Fruit fly (Drosophila melanogaster) whole organism, embryonic: ENCODE results near the gene Atg13.

ENCODE experiments used
- CG11504 ChIP-seq: fragments of 200-800 bp; sonication (Bioruptor generic); optimal IDR thresholded peaks from 3 replicates; lab custom pipeline; 2019; ENCODE audit warnings: missing biosample characterization, mild to moderate bottlenecking, missing genetic modification characterization, moderate library complexity
- CG11696 ChIP-seq: fragments of 200-800 bp; sonication (Bioruptor generic); IDR thresholded peaks from 2 replicates; pipeline ENCODE4 v1.3.6; 2022; ENCODE audit warnings: missing biosample characterization, missing genetic modification characterization
- CG12155 ChIP-seq: fragments of 200-800 bp; sonication (Bioruptor generic); optimal IDR thresholded peaks from 3 replicates; lab custom pipeline; 2016; ENCODE audit warnings: missing biosample characterization, missing genetic modification characterization
- CG12744 ChIP-seq: fragments of 200-800 bp; sonication (Bioruptor generic); optimal IDR thresholded peaks from 2 replicates; lab custom pipeline; 2016; ENCODE audit warnings: missing biosample characterization, missing genetic modification characterization
- CG13296 ChIP-seq: fragments of 200-800 bp; sonication (Bioruptor generic); optimal IDR thresholded peaks from 3 replicates; lab custom pipeline; 2018; ENCODE audit warnings: missing biosample characterization, mild to moderate bottlenecking, missing genetic modification characterization
- CG13424 ChIP-seq: fragments of 200-800 bp; sonication (Bioruptor generic); optimal IDR thresholded peaks from 2 replicates; lab custom pipeline; 2019; ENCODE audit warnings: missing biosample characterization, mild to moderate bottlenecking, missing genetic modification characterization, moderate library complexity
- CG14441 ChIP-seq: fragments of 200-800 bp; sonication (Bioruptor generic); IDR thresholded peaks from 2 replicates; pipeline ENCODE4 v1.3.6; 2022; ENCODE audit warnings: missing biosample characterization, missing genetic modification characterization
- CG15073 ChIP-seq: fragments of 200-800 bp; sonication (Bioruptor generic); optimal IDR thresholded peaks from 2 replicates; lab custom pipeline; 2016; ENCODE audit warnings: missing biosample characterization, missing genetic modification characterization
- CG16779 ChIP-seq: fragments of 200-800 bp; sonication (Bioruptor generic); IDR thresholded peaks from 2 replicates; pipeline ENCODE4 v1.3.6; 2022; ENCODE audit warnings: missing biosample characterization, missing genetic modification characterization
- CG18764 ChIP-seq: fragments of 200-800 bp; sonication (Bioruptor generic); optimal IDR thresholded peaks from 3 replicates; lab custom pipeline; 2016; ENCODE audit warnings: missing biosample characterization, missing genetic modification characterization
- CG2116 ChIP-seq: fragments of 200-800 bp; sonication (Bioruptor generic); optimal IDR thresholded peaks from 3 replicates; lab custom pipeline; 2018; ENCODE audit warnings: missing biosample characterization, mild to moderate bottlenecking, missing genetic modification characterization
- CG2120 ChIP-seq: fragments of 200-800 bp; sonication (Bioruptor generic); optimal IDR thresholded peaks from 3 replicates; lab custom pipeline; 2016; ENCODE audit warnings: missing biosample characterization, missing genetic modification characterization
- CG2202 ChIP-seq: fragments of 200-800 bp; sonication (Bioruptor generic); optimal IDR thresholded peaks from 2 replicates; lab custom pipeline; 2018; ENCODE audit warnings: missing biosample characterization, mild to moderate bottlenecking, missing genetic modification characterization
- CG32532 ChIP-seq: fragments of 200-800 bp; sonication (Bioruptor generic); IDR thresholded peaks from 2 replicates; pipeline ENCODE4 v1.3.6; 2022; ENCODE audit warnings: missing biosample characterization, missing genetic modification characterization
- CG3281 ChIP-seq: fragments of 200-800 bp; sonication (Bioruptor generic); optimal IDR thresholded peaks from 3 replicates; lab custom pipeline; 2017; ENCODE audit warnings: missing biosample characterization, mild to moderate bottlenecking, missing genetic modification characterization
- CG33213 ChIP-seq: fragments of 200-800 bp; sonication (Bioruptor generic); optimal IDR thresholded peaks from 3 replicates; lab custom pipeline; 2016; ENCODE audit warnings: missing biosample characterization, missing genetic modification characterization
- CG4820 ChIP-seq: fragments of 200-800 bp; sonication (Bioruptor generic); optimal IDR thresholded peaks from 3 replicates; lab custom pipeline; 2016; ENCODE audit warnings: missing biosample characterization, missing genetic modification characterization
- CG6654 ChIP-seq: fragments of 200-800 bp; sonication (Bioruptor generic); optimal IDR thresholded peaks from 2 replicates; lab custom pipeline; 2017; ENCODE audit warnings: missing biosample characterization, mild to moderate bottlenecking, missing genetic modification characterization
- CG6765 ChIP-seq: fragments of 200-800 bp; sonication (Bioruptor generic); optimal IDR thresholded peaks from 3 replicates; lab custom pipeline; 2017; ENCODE audit warnings: missing biosample characterization, mild to moderate bottlenecking, missing genetic modification characterization
- CG7963 ChIP-seq: fragments of 200-800 bp; sonication (Bioruptor generic); IDR thresholded peaks from 3 replicates; pipeline ENCODE4 v1.3.6; 2022; ENCODE audit warnings: missing biosample characterization, missing genetic modification characterization; ENCODE audit not compliant: partially characterized antibody
- CG9215 ChIP-seq: fragments of 200-800 bp; sonication (Bioruptor generic); IDR thresholded peaks from 2 replicates; pipeline ENCODE4 v1.3.6; 2022; ENCODE audit warnings: missing biosample characterization, missing genetic modification characterization
- CG9609 ChIP-seq: fragments of 200-800 bp; sonication (Bioruptor generic); optimal IDR thresholded peaks from 3 replicates; lab custom pipeline; 2016; ENCODE audit warnings: missing biosample characterization, missing genetic modification characterization
- CoRest ChIP-seq: fragments of 200-800 bp; sonication (Bioruptor generic); optimal IDR thresholded peaks from 3 replicates; lab custom pipeline; 2018; ENCODE audit warnings: missing biosample characterization, mild to moderate bottlenecking, missing genetic modification characterization, moderate library complexity
- CrebB ChIP-seq: fragments of 200-800 bp; sonication (Bioruptor generic); optimal IDR thresholded peaks from 3 replicates; lab custom pipeline; 2018; ENCODE audit warnings: missing biosample characterization, mild to moderate bottlenecking, missing genetic modification characterization
- Doc3 ChIP-seq: fragments of 200-800 bp; sonication (Bioruptor generic); IDR thresholded peaks from 3 replicates; pipeline ENCODE4 v1.3.6; 2022; ENCODE audit warnings: missing biosample characterization, missing genetic modification characterization; ENCODE audit not compliant: partially characterized antibody
- E2f2 ChIP-seq: fragments of 200-800 bp; sonication (Bioruptor generic); IDR thresholded peaks from 2 replicates; pipeline ENCODE4 v1.3.6; 2022; ENCODE audit warnings: missing biosample characterization, missing genetic modification characterization
- Ets65A ChIP-seq: fragments of 200-800 bp; sonication (Bioruptor generic); peaks from one replicate; lab custom pipeline; 2016; ENCODE audit warnings: missing biosample characterization, missing genetic modification characterization
- Hmx ChIP-seq: fragments of 200-800 bp; sonication (Bioruptor generic); optimal IDR thresholded peaks from 2 replicates; lab custom pipeline; 2016; ENCODE audit warnings: missing biosample characterization, missing genetic modification characterization
- NfI ChIP-seq: fragments of 200-800 bp; sonication (Bioruptor generic); optimal IDR thresholded peaks from 3 replicates; lab custom pipeline; 2018; ENCODE audit warnings: missing biosample characterization, mild to moderate bottlenecking, missing genetic modification characterization, moderate library complexity
- Oaz ChIP-seq: fragments of 200-800 bp; sonication (Bioruptor generic); IDR thresholded peaks from 2 replicates; pipeline ENCODE4 v1.3.6; 2022; ENCODE audit warnings: missing biosample characterization, missing genetic modification characterization
- Six4 ChIP-seq: fragments of 200-800 bp; sonication (Bioruptor generic); optimal IDR thresholded peaks from 2 replicates; lab custom pipeline; 2016; ENCODE audit warnings: missing biosample characterization, missing genetic modification characterization
- Sry-β ChIP-seq: fragments of 200-800 bp; sonication (Bioruptor generic); optimal IDR thresholded peaks from 2 replicates; lab custom pipeline; 2018; ENCODE audit warnings: missing biosample characterization, mild to moderate bottlenecking, missing genetic modification characterization, moderate library complexity
- ato ChIP-seq: fragments of 200-800 bp; sonication (Bioruptor generic); IDR thresholded peaks from 2 replicates; pipeline ENCODE4 v1.3.6; 2022; ENCODE audit warnings: missing biosample characterization, missing genetic modification characterization; ENCODE audit not compliant: partially characterized antibody
- cg ChIP-seq: fragments of 200-800 bp; sonication (Bioruptor generic); optimal IDR thresholded peaks from 3 replicates; lab custom pipeline; 2019; ENCODE audit warnings: missing biosample characterization, mild to moderate bottlenecking, missing genetic modification characterization, moderate library complexity
- chif ChIP-seq, 2 experiments: fragments of 200-800 bp; sonication (Bioruptor generic); optimal IDR thresholded peaks; 3 replicates each; lab custom pipeline; 2016; ENCODE audit warnings: missing biosample characterization in 2 of 2, missing genetic modification characterization in 2 of 2
- chm ChIP-seq: fragments of 200-800 bp; sonication (Bioruptor generic); IDR thresholded peaks from 2 replicates; pipeline ENCODE4 v1.3.6; 2022; ENCODE audit warnings: missing biosample characterization, missing genetic modification characterization
- cwo ChIP-seq: fragments of 200-800 bp; sonication (Bioruptor generic); optimal IDR thresholded peaks from 3 replicates; lab custom pipeline; 2017; ENCODE audit warnings: missing biosample characterization, missing genetic modification characterization, mild to moderate bottlenecking, moderate library complexity, missing genetic modification reagents
- fd102C ChIP-seq: fragments of 200-800 bp; sonication (Bioruptor generic); optimal IDR thresholded peaks from 2 replicates; lab custom pipeline; 2018; ENCODE audit warnings: missing biosample characterization, mild to moderate bottlenecking, missing genetic modification characterization, moderate library complexity
- gce ChIP-seq: fragments of 200-800 bp; sonication (Bioruptor generic); IDR thresholded peaks from 3 replicates; pipeline ENCODE4 v1.3.6; 2022; ENCODE audit warnings: missing biosample characterization, missing genetic modification characterization
- h ChIP-seq: fragments of >200 bp; optimal IDR thresholded peaks from 2 replicates; lab custom pipeline; 2017
- hb ChIP-seq: fragments of 200-800 bp; sonication (Bioruptor generic); IDR thresholded peaks from 3 replicates; pipeline ENCODE4 v1.3.6; 2022; ENCODE audit warnings: missing biosample characterization, missing genetic modification characterization; ENCODE audit not compliant: partially characterized antibody
- lilli ChIP-seq: fragments of 200-800 bp; sonication (Bioruptor generic); optimal IDR thresholded peaks from 3 replicates; lab custom pipeline; 2016; ENCODE audit warnings: missing biosample characterization, missing genetic modification characterization
- maf-S ChIP-seq: fragments of 200-800 bp; sonication (Bioruptor generic); optimal IDR thresholded peaks from 2 replicates; lab custom pipeline; 2016; ENCODE audit warnings: missing biosample characterization, missing genetic modification characterization
- nmo ChIP-seq: fragments of 200-800 bp; sonication (Bioruptor generic); optimal IDR thresholded peaks from 2 replicates; lab custom pipeline; 2018; ENCODE audit warnings: missing biosample characterization, mild to moderate bottlenecking, missing genetic modification characterization, moderate library complexity
- pfk ChIP-seq: fragments of 200-800 bp; sonication (Bioruptor generic); optimal IDR thresholded peaks from 2 replicates; lab custom pipeline; 2018; ENCODE audit warnings: missing biosample characterization, mild to moderate bottlenecking, missing genetic modification characterization, moderate library complexity
- psq ChIP-seq: fragments of 200-800 bp; sonication (Bioruptor generic); optimal IDR thresholded peaks from 2 replicates; lab custom pipeline; 2017; ENCODE audit warnings: missing biosample characterization, missing genetic modification characterization
- sd ChIP-seq: fragments of 200-800 bp; sonication (Bioruptor generic); optimal IDR thresholded peaks from 3 replicates; lab custom pipeline; 2018; ENCODE audit warnings: missing biosample characterization, mild to moderate bottlenecking, missing genetic modification characterization, moderate library complexity
- sens ChIP-seq: fragments of 200-800 bp; sonication (Bioruptor generic); peaks from one replicate; lab custom pipeline; 2016; ENCODE audit warnings: missing biosample characterization, missing genetic modification characterization
- sens-2 ChIP-seq: fragments of 200-800 bp; sonication (Bioruptor generic); IDR thresholded peaks from 2 replicates; pipeline ENCODE4 v1.3.6; 2022; ENCODE audit warnings: missing biosample characterization, missing genetic modification characterization
- tgo ChIP-seq: fragments of 200-800 bp; sonication (Bioruptor generic); IDR thresholded peaks from 3 replicates; pipeline ENCODE4 v1.3.6; 2022; ENCODE audit warnings: missing biosample characterization, missing genetic modification characterization
- wdn ChIP-seq: fragments of 200-800 bp; sonication (Bioruptor generic); IDR thresholded peaks from 2 replicates; pipeline ENCODE4 v1.3.6; 2022; ENCODE audit warnings: missing biosample characterization, missing genetic modification characterization
- wor ChIP-seq: fragments of 200-800 bp; sonication (Bioruptor generic); IDR thresholded peaks from 2 replicates; pipeline ENCODE4 v1.3.6; 2022; ENCODE audit warnings: missing biosample characterization, missing genetic modification characterization

Gene Atg13

DNA sequence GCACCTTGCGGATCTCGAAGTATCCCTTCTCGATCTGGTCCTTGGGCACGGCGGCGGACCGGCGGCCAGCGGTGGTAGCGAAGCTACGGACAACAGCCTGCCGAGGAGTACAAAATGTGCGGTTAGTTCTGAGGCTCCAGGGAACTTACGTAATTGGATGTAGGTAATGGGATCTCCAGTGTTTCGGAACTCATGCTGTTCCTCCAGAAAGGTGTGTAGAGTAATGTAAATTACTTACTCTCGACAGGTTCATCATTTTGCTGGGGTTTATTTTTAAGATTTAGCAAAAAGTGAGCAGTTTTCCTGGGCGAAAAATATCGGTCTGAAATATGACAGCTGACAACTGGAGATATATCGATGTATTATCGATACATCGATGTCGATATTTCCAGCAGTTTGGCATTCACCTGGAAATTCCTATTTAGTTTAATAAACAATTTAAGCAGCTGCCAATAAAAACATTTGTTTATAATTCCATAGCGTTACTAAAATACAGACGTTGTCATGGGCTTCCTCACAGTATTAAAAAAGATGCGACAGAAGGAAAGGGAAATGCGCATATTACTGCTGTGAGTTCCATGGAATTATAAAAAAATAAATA lies 8.8 kb upstream of the Atg13 start, which contains the start of the genes COX7A and Arl2 (continued):
- TF ChIP-seq CG11504 (no peak), wor (GFP tag; lab: Robert Waterston, UW) (no peak), CG11696 (GFP tag; lab: Robert Waterston, UW) (no peak), sd (tag; lab: Kevin White, UChicago) (no peak), cwo (GFP tag; lab: Kevin White, UChicago) (no peak), CG9609 (no peak), CG6765 (GFP tag; lab: Kevin White, UChicago) (no peak), Hmx (no peak), wdn (GFP tag; lab: Robert Waterston, UW) (no peak), Oaz (GFP tag; lab: Robert Waterston, UW) (no peak), maf-S (no peak), Six4 (GFP tag; lab: Kevin White, UChicago) (no peak), sens (peak; percentile 68), nmo (GFP tag; lab: Kevin White, UChicago) (peak; percentile 27), h (lab: Kevin White, UChicago) (no peak), chm (GFP tag; lab: Robert Waterston, UW) (no peak), CG13424 (tag; lab: Kevin White, UChicago) (no peak), CG2116 (GFP tag; lab: Kevin White, UChicago) (peak; percentile 65), tgo (no peak), CG2120 (GFP tag; lab: Kevin White, UChicago) (peak; percentile 11), hb (peak; percentile 89), lilli (GFP tag; lab: Kevin White, UChicago) (peak; percentile 20), pfk (GFP tag; lab: Kevin White, UChicago) (no peak), CG32532 (peak; percentile 47; the same call in 1 of the 2 replicates), Sry-β (GFP tag; lab: Kevin White, UChicago) (no peak), CG9215 (no peak), CG16779 (no peak), CG12744 (GFP tag; lab: Kevin White, UChicago) (no peak), CG15073 (GFP tag; lab: Kevin White, UChicago) (no peak), cg (GFP tag; lab: Kevin White, UChicago) (no peak), CG4820 (GFP tag; lab: Kevin White, UChicago) (no peak), CG2202 (tag; lab: Kevin White, UChicago) (no peak), CG6654 (GFP tag; lab: Kevin White, UChicago) (no peak), sens-2 (GFP tag; lab: Robert Waterston, UW) (no peak), CoRest (tag; lab: Kevin White, UChicago) (no peak), CG13296 (no peak), CG14441 (no peak), CG18764 (GFP tag; lab: Kevin White, UChicago) (no peak), gce (no peak), CG3281 (GFP tag; lab: Kevin White, UChicago) (no peak), Ets65A (GFP tag; lab: Kevin White, UChicago) (no peak), NfI (GFP tag; lab: Kevin White, UChicago) (no peak), Doc3 (GFP tag; lab: Robert Waterston, UW) (peak; percentile 87), chif (GFP tag; optimal IDR thresholded peaks at IDR 0.05; lab: Kevin White, UChicago) (no peak), fd102C (GFP tag; lab: Kevin White, UChicago) (no peak), E2f2 (GFP tag; lab: Robert Waterston, UW) (peak; percentile 56), ato (GFP tag; lab: Robert Waterston, UW) (peak; percentile 96), CG7963 (GFP tag; lab: Robert Waterston, UW) (peak; percentile 90), CG12155 (GFP tag; lab: Kevin White, UChicago) (no peak), CrebB (tag; lab: Kevin White, UChicago) (no peak), psq (GFP tag; lab: Kevin White, UChicago) (no peak), CG33213 (GFP tag; lab: Kevin White, UChicago) (no peak)
